Worm (Caenorhabditis elegans): ENCODE data around the gene str-124.
A peak's percentile ranks its signal among the peaks of the same experiment; 100 is the strongest.

str-124 gene

DNA sequence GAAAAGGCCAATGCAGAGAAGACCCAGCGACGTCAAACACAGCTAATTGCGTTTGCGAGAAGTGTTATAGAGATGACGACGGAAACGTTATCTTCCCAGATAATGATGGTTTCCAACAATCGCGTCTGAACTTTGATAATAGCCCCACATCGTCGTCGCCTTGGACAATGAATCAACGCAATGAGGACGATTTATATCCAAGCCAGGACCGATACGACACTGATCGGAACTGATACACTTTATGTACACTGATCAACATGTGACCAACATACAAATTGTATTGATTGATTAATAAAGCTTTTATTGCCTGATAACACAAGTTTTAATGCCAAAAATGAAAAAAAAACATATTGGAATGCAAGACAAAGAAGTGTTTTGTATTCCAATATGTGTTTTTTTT, 5.4 kb downstream of the str-124 start:
- TF ChIP-seq elt-3 (tag; optimal IDR thresholded peaks at IDR 0.05) (peak in 1 of 6 experiments; percentile 58), efl-1 (optimal IDR thresholded peaks at IDR 0.05) (no peak), efl-1 (GFP tag; optimal IDR thresholded peaks at IDR 0.05 in 1 of 2) (no peak), nhr-85 (tag) (peak; percentile 48), nhr-28 (tag; optimal IDR thresholded peaks at IDR 0.05) (no peak), blmp-1 (tag; optimal IDR thresholded peaks at IDR 0.05) (peak; percentile 17)

DNA sequence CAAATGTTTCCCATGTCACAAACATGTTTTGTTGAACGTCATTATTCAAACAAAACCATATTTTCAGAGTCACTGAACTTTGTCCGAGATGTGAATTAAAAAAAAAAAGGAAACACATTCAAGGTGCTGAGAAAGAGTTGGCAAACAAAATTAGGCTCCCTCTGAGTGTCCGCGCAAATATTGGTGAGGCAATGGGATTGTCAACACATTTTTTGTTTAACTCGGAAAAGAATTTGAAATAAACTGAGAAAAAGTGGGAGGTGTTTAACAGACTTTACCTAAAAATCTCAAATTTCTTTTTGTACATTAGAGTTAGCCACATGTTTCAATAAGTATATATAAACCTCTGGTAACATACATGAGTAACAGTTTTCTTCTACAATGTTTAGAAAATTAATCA, 6.1 kb downstream of the str-124 start, which contains the start of gene abf-6:
abf-6 (plus strand) TSS at position 323 of the 400 bp plus-strand sequence.
- TF ChIP-seq alr-1 (tag; optimal IDR thresholded peaks at IDR 0.05; ENCODE audit: borderline replicate concordance), result no peak
- peak; percentile 23 for TF ChIP-seq lin-14 (GFP tag; optimal IDR thresholded peaks at IDR 0.05)

DNA sequence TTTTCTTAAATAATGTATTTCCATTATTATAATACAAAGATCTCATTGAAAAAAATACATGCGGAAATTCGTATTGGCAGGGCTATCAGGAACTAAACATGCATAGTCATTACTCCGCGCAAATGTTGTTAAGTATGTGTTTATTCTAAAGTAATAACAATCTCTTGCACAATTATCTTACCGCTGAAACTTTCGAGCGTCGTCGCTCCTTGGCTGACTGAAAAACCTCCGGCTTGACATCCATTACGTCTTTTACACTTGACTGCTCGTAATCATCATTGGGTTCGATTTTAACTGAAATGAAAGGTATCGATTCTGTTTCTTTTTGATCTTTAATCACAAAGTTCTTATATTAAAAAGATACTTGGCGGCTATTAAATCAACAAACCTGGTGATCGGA, 12.1 kb downstream of the str-124 start:
- TF ChIP-seq efl-3 (GFP tag; optimal IDR thresholded peaks at IDR 0.05) (no peak), pqm-1 (tag; optimal IDR thresholded peaks at IDR 0.05) (no peak), F16B12.6 (tag; optimal IDR thresholded peaks at IDR 0.05) (no peak), unc-86 (tag; optimal IDR thresholded peaks at IDR 0.05) (no peak), sup-37 (GFP tag; optimal IDR thresholded peaks at IDR 0.05) (no peak), lin-35 (GFP tag; optimal IDR thresholded peaks at IDR 0.05) (no peak), unc-62 (GFP tag; optimal IDR thresholded peaks at IDR 0.05) (no peak), efl-1 (optimal IDR thresholded peaks at IDR 0.05) (no peak), efl-1 (GFP tag; optimal IDR thresholded peaks at IDR 0.05 in 1 of 2) (no peak), ets-5 (GFP tag; IDR thresholded peaks at IDR 0.05) (no peak)

DNA sequence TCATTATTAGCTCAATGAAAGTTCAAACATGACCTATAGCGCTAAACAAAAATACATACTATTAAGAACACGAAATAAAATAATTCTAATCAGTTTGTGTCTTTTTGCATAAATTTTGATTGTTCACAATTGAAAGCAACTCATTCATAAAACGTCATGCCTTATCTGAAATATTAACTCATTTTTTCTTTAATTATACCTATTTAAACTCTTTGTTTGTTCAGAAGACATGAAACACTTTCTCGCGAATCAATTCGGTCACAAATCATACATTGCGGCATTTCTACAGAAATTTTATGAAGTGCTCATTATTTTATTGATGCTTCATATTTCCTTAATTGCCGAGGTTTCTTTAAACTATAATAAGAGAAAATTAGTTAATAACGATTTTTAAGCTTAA, 19.2 kb downstream of the str-124 start:
- TF ChIP-seq elt-2 (tag; optimal IDR thresholded peaks at IDR 0.05) (peak; percentile 27), nhr-90 (tag; optimal IDR thresholded peaks at IDR 0.05; ENCODE audit: poor library complexity) (no peak)

DNA sequence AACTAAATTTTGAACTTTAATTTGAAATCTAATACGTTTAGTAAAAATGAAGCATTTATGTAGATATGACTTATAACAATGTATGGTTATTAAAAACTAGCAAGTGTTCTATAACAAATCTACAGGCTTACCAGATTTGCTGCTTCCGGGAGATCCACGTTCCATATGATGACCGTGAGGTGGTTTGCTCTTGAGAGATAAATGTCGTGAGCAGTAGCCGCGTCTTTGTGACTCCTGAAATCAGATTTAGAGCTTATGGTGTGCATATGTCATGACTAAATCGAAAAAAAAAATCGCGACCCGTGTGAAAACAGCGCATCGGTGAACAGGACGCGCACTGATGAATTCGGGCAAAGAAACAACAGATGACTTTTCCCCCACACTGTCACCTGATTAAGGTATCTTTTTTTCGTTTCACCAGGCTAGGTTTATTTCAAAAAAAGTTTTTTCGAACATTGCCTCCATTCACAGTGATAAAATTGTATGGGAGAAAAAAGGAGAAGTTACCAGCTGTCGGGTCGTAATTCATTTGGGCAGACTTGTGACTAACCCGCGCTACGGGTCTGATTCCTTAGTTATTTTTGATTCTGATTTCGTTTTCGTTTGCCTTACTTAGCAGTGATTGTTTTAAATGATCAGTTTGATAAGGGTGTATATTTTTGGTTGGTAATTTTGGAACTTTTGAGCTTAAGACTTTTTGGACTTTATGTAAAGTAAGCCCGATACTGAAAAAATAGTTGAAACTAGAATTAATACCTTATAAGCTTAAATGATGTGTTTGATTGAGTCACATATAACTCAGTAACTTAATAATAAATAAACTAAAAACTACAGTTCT, 20.6 kb downstream of the str-124 start, which contains the start of gene nhr-27:
nhr-27 (minus strand) TSS at position 234 of the 838 bp plus-strand sequence.
- no peak for TF ChIP-seq snu-23 (GFP tag; optimal IDR thresholded peaks at IDR 0.05)
- TF ChIP-seq elt-2 (tag; optimal IDR thresholded peaks at IDR 0.05), result no peak
- TF ChIP-seq pag-3 (tag; optimal IDR thresholded peaks at IDR 0.05; ENCODE audit: borderline replicate concordance, insufficient read depth), result no peak
- peak; percentile 66 for TF ChIP-seq nhr-85 (tag)
- TF ChIP-seq nhr-71 (tag; optimal IDR thresholded peaks at IDR 0.05), result no peak
- no peak for TF ChIP-seq isw-1 (GFP tag; IDR thresholded peaks at IDR 0.05)
- TF ChIP-seq nhr-90 (tag; optimal IDR thresholded peaks at IDR 0.05; ENCODE audit: poor library complexity), result no peak
- TF ChIP-seq elt-3 (tag; optimal IDR thresholded peaks at IDR 0.05), result peak in 1 of 6 experiments; percentile 87
- no peak for TF ChIP-seq unc-98 (GFP tag; IDR thresholded peaks at IDR 0.05)
- no peak for TF ChIP-seq hlh-4 (tag; optimal IDR thresholded peaks at IDR 0.05)
- TF ChIP-seq lin-13 (GFP tag; optimal IDR thresholded peaks at IDR 0.05), result no peak
- no peak for TF ChIP-seq ztf-4 (tag; optimal IDR thresholded peaks at IDR 0.05)
- no peak for TF ChIP-seq efl-3 (GFP tag; optimal IDR thresholded peaks at IDR 0.05)
- no peak for TF ChIP-seq nhr-47 (tag; optimal IDR thresholded peaks at IDR 0.05)
- no peak for TF ChIP-seq mab-9 (GFP tag; IDR thresholded peaks at IDR 0.05)
- no peak for TF ChIP-seq zag-1 (tag; optimal IDR thresholded peaks at IDR 0.05)
- TF ChIP-seq vab-15 (tag; optimal IDR thresholded peaks at IDR 0.05), result no peak
- TF ChIP-seq hpl-2 (GFP tag; optimal IDR thresholded peaks at IDR 0.05), result no peak
- no peak for TF ChIP-seq tlp-1 (tag; optimal IDR thresholded peaks at IDR 0.05)
- TF ChIP-seq mep-1 (tag; optimal IDR thresholded peaks at IDR 0.05), result no peak
- TF ChIP-seq dpl-1 (GFP tag; optimal IDR thresholded peaks at IDR 0.05), result peak in 1 of 3 experiments; percentile 5
- TF ChIP-seq efl-1 (optimal IDR thresholded peaks at IDR 0.05), result no peak
- peak in 1 of 2 experiments; percentile 65 for TF ChIP-seq efl-1 (GFP tag; optimal IDR thresholded peaks at IDR 0.05 in 1 of 2)
- peak; percentile 81 for TF ChIP-seq blmp-1 (tag; optimal IDR thresholded peaks at IDR 0.05)
- no peak for TF ChIP-seq ceh-90 (tag; optimal IDR thresholded peaks at IDR 0.05)
- TF ChIP-seq alr-1 (tag; optimal IDR thresholded peaks at IDR 0.05; ENCODE audit: borderline replicate concordance), result no peak
- no peak for TF ChIP-seq unc-86 (tag; optimal IDR thresholded peaks at IDR 0.05)
- TF ChIP-seq sup-37 (GFP tag; optimal IDR thresholded peaks at IDR 0.05), result no peak
- TF ChIP-seq egl-27 (tag; optimal IDR thresholded peaks at IDR 0.05), result no peak
- TF ChIP-seq F16B12.6 (tag; optimal IDR thresholded peaks at IDR 0.05), result no peak
- TF ChIP-seq lin-14 (GFP tag; optimal IDR thresholded peaks at IDR 0.05), result peak; percentile 13
- no peak for TF ChIP-seq ceh-8 (GFP tag; optimal IDR thresholded peaks at IDR 0.05)
- TF ChIP-seq unc-62 (GFP tag; optimal IDR thresholded peaks at IDR 0.05), result no peak
- TF ChIP-seq C34B4.2 (tag; optimal IDR thresholded peaks at IDR 0.05), result no peak
- TF ChIP-seq nhr-76 (tag; optimal IDR thresholded peaks at IDR 0.05), result no peak
- peak; percentile 6 for TF ChIP-seq skn-1 (tag; optimal IDR thresholded peaks at IDR 0.05)

All from whole organism, L1 larva.